Worm (Caenorhabditis elegans) whole organism, L2 larva: Measurements from ENCODE around the gene skr-12.

Experiments used
- F13H6.1 ChIP-seq: sonication (generic microtip); optimal IDR thresholded peaks from 2 replicates; lab custom pipeline; 2016; ENCODE audit warnings: missing genetic modification characterization, missing compliant biosample characterization
- alr-1 ChIP-seq: fragments of 150-350 bp; optimal IDR thresholded peaks from 2 replicates; lab custom pipeline; 2014; ENCODE audit warnings: missing biosample characterization, missing genetic modification characterization
- ceh-82 ChIP-seq: fragments of 150-350 bp; optimal IDR thresholded peaks from 2 replicates; lab custom pipeline; 2014; ENCODE audit warnings: missing biosample characterization, missing genetic modification characterization
- elt-1 ChIP-seq: fragments of 150-350 bp; optimal IDR thresholded peaks from 2 replicates; lab custom pipeline; 2014; ENCODE audit warnings: missing biosample characterization, missing genetic modification characterization
- gmeb-1 ChIP-seq: fragments of 150-350 bp; optimal IDR thresholded peaks from 2 replicates; lab custom pipeline; 2014; ENCODE audit warnings: missing biosample characterization, missing genetic modification characterization
- lsy-2 ChIP-seq, 2 experiments: fragments of 150-350 bp in 1 of 2; sonication (generic microtip) in 1 of 2; optimal IDR thresholded peaks; 2 replicates each; lab custom pipeline; 2014 to 2017; ENCODE audit warnings: missing biosample characterization in 2 of 2, missing genetic modification characterization in 2 of 2
- mbf-1 ChIP-seq: sonication (generic microtip); optimal IDR thresholded peaks from 2 replicates; lab custom pipeline; 2017; ENCODE audit warnings: missing biosample characterization, missing genetic modification characterization
- nhr-10 ChIP-seq: sonication (generic microtip); optimal IDR thresholded peaks from 2 replicates; lab custom pipeline; 2017; ENCODE audit warnings: missing biosample characterization, missing genetic modification characterization
- nhr-11 ChIP-seq: fragments of 150-350 bp; optimal IDR thresholded peaks from 2 replicates; lab custom pipeline; 2014; ENCODE audit warnings: missing biosample characterization, missing genetic modification characterization
- nhr-237 ChIP-seq: fragments of 150-350 bp; optimal IDR thresholded peaks from 2 replicates; lab custom pipeline; 2014; ENCODE audit warnings: missing biosample characterization, missing genetic modification characterization
- nhr-6 ChIP-seq: fragments of 150-350 bp; optimal IDR thresholded peaks from 2 replicates; lab custom pipeline; 2014; ENCODE audit warnings: missing biosample characterization, missing genetic modification characterization
- snpc-4 ChIP-seq: fragments of 150-350 bp; optimal IDR thresholded peaks from 2 replicates; lab custom pipeline; 2014; ENCODE audit warnings: missing biosample characterization, missing genetic modification characterization
- unc-39 ChIP-seq: fragments of 150-350 bp; optimal IDR thresholded peaks from 2 replicates; lab custom pipeline; 2014; ENCODE audit warnings: missing biosample characterization, missing genetic modification characterization
- ztf-11 ChIP-seq: sonication (generic microtip); optimal IDR thresholded peaks from 2 replicates; lab custom pipeline; 2017; ENCODE audit warnings: missing biosample characterization, missing genetic modification characterization

- TF ChIP-seq nhr-11 (no peak), alr-1 (tag; lab: Kevin White, UChicago) (no peak), nhr-10 (tag; lab: Kevin White, UChicago) (no peak), nhr-6 (tag; lab: Kevin White, UChicago) (no peak), lsy-2 (tag; optimal IDR thresholded peaks at IDR 0.05; lab: Kevin White, UChicago) (no peak), ceh-82 (no peak), elt-1 (tag; lab: Kevin White, UChicago) (no peak), nhr-237 (tag; lab: Kevin White, UChicago) (no peak), mbf-1 (tag; lab: Kevin White, UChicago) (no peak), unc-39 (tag; lab: Kevin White, UChicago) (no peak), snpc-4 (tag; lab: Kevin White, UChicago) (no peak), F13H6.1 (tag; lab: Kevin White, UChicago) (no peak), ztf-11 (tag; lab: Kevin White, UChicago) (no peak), gmeb-1 (no peak)
These were observed 16.2 kb upstream of the skr-12 start, which contains the start of gene Y116A8C.40 for ce11 chrIV:17150871-17151270.
